Worm (Caenorhabditis elegans): ENCODE data around the gene gst-8.
"Not testable (repeated sequence)": the region's sequence is repeated elsewhere in the genome, so short reads cannot be mapped to it uniquely, and the experiment has no call there.

gst-8 gene

DNA sequence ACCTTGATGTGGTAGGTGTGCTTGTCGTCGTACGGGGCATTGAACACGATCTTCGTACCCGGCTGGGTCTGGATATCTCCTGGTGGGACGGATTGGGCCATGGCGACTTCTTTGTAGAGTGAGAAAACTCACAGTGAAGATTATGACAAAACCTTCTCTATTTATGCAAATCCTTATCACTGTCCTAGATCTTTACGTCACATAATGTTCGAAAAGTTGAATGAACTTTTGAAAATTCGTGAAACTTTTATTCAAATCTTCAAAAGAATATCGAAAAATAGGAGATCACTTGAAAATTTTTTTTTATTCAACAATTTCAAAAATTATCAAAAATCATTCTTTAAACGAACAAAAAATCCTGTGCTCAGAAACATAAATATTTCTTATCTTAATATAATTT, 9.1 kb downstream of the gst-8 start, which contains the start of gene msp-33:
Gene msp-33, minus strand, starts transcription at position 101 of the 400 bp plus-strand sequence.
- TF ChIP-seq hlh-1 (tag; optimal IDR thresholded peaks at IDR 0.05) (no peak), lsy-2 (tag; optimal IDR thresholded peaks at IDR 0.05) (no peak), nhr-12 (tag; optimal IDR thresholded peaks at IDR 0.05) (no peak), unc-62 (GFP tag; optimal IDR thresholded peaks at IDR 0.05) (no peak), lin-32 (GFP tag; optimal IDR thresholded peaks at IDR 0.05) (no peak), ztf-11 (tag; optimal IDR thresholded peaks at IDR 0.05) (no peak), unc-120 (tag; optimal IDR thresholded peaks at IDR 0.05; ENCODE audit: poor library complexity, severe bottlenecking) (no peak), tbx-8 (GFP tag; optimal IDR thresholded peaks at IDR 0.05) (no peak), M03D4.4 (tag; optimal IDR thresholded peaks at IDR 0.05) (no peak), unc-39 (tag; optimal IDR thresholded peaks at IDR 0.05) (no peak), lin-13 (tag; optimal IDR thresholded peaks at IDR 0.05) (no peak), ces-1 (GFP tag; optimal IDR thresholded peaks at IDR 0.05) (no peak), nhr-237 (tag; optimal IDR thresholded peaks at IDR 0.05) (no peak), mls-2 (tag; optimal IDR thresholded peaks at IDR 0.05) (no peak), snpc-4 (tag; optimal IDR thresholded peaks at IDR 0.05) (no peak), ceh-39 (tag; optimal IDR thresholded peaks at IDR 0.05) (no peak), drap-1 (GFP tag; optimal IDR thresholded peaks at IDR 0.05) (no peak), cnd-1 (tag; optimal IDR thresholded peaks at IDR 0.05) (no peak), pha-4 (tag; optimal IDR thresholded peaks at IDR 0.05) (no peak), ham-2 (GFP tag; optimal IDR thresholded peaks at IDR 0.05) (no peak)

DNA sequence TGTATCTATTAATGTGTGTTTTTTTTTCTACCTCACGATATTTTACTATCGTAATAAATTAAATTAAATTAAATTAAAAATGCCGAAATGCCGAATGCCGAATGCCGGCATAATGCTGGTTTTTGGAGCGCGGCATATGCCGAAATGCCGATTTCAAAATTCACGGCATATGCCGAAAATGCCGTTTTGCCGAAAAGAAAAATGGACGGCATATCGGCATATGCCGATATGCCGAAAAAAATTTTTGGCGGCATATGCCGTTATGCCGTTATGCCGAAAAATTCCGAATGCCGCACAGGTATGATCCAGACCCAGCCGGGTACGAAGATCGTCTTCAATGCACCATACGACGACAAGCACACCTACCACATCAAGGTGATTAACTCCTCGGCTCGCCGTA, 15.0 kb downstream of the gst-8 start, which contains the start of gene msp-32:
Gene msp-32, plus strand, starts transcription at position 301 of the 400 bp plus-strand sequence.
- TF ChIP-seq lin-32 (GFP tag; optimal IDR thresholded peaks at IDR 0.05); blmp-1 (tag; optimal IDR thresholded peaks at IDR 0.05); unc-39 (tag; optimal IDR thresholded peaks at IDR 0.05): not testable (repeated sequence)

DNA sequence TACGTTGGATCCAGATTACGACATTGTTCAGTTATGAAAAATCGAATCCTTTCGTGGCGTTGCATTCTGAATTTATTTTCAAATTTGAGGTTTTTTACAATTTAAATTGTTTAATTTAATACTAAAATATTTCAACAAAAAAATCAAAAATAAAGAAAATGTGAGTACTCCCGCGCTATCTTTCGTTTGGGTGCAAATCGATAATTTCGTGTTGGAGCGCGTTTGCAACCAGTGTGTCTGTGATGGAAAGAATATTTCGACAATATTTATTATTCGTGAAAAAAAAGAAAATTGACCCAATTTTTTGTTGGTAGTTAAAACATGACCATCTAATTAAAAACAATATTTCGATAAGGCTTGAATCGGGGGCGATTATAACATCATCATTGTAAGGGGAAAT, 18.5 kb downstream of the gst-8 start, which contains the start of gene R05F9.9:
Gene R05F9.9, minus strand, starts transcription at position 66 of the 400 bp plus-strand sequence.
- TF ChIP-seq nhr-237 (tag; optimal IDR thresholded peaks at IDR 0.05) (no peak), ceh-39 (tag; optimal IDR thresholded peaks at IDR 0.05) (peak; percentile 75), ham-2 (GFP tag; optimal IDR thresholded peaks at IDR 0.05) (no peak), cnd-1 (tag; optimal IDR thresholded peaks at IDR 0.05) (no peak), lin-32 (GFP tag; optimal IDR thresholded peaks at IDR 0.05) (no peak), lsy-2 (tag; optimal IDR thresholded peaks at IDR 0.05) (peak; percentile 37), mep-1 (tag; optimal IDR thresholded peaks at IDR 0.05) (peak; percentile 46), ces-1 (GFP tag; optimal IDR thresholded peaks at IDR 0.05) (peak; percentile 29)

DNA sequence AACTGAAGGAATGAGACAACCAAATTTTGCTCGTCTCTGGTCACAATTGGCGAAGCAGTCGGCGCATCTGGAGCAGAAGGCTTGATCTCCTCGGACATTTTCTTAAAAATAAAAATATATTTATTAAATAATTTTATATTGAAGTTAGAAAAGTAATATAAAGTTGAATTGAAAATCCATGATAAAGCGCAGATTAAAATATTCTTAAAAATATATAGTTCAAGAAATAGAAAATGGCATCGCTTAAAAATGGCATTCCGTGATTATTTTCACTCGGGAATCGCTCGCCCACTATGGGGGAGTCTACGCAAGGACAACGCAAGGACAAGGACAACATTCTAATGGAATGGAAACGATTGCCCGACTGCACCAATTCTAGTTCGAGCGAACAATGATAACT, 20.2 kb downstream of the gst-8 start, which contains the start of gene sgt-1:
Gene sgt-1, minus strand, starts transcription at position 101 of the 400 bp plus-strand sequence.
- not testable (repeated sequence) for TF ChIP-seq nhr-28 (tag; optimal IDR thresholded peaks at IDR 0.05); ces-1 (GFP tag; optimal IDR thresholded peaks at IDR 0.05); pha-4 (tag; optimal IDR thresholded peaks at IDR 0.05)

DNA sequence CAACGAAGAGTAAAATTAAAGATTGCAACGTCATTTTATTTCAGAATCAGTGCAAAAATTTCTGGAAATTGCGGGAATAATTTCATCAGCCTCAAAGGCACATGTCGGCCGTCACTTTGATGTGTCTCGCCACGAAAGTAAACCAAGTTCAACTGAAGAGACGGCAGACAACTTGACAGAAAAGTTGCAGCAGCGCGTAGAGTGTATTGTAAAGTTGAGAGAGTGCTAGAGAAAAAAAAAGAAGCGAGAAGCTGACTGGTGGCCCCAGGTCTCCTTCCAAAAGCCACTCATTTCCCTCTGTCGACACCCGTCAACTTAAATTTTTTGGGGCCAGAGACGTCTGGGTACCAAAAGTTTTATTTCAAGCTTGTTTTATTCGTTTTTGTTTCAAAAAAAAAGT, 20.8 kb downstream of the gst-8 start:
- TF ChIP-seq ces-1 (GFP tag; optimal IDR thresholded peaks at IDR 0.05) (peak; percentile 93), lin-13 (tag; optimal IDR thresholded peaks at IDR 0.05) (no peak), ceh-43 (GFP tag; optimal IDR thresholded peaks at IDR 0.05) (no peak), drap-1 (GFP tag; optimal IDR thresholded peaks at IDR 0.05) (no peak), lin-32 (GFP tag; optimal IDR thresholded peaks at IDR 0.05) (no peak), elt-3 (tag; optimal IDR thresholded peaks at IDR 0.05) (no peak), bed-3 (GFP tag; optimal IDR thresholded peaks at IDR 0.05) (no peak), sptf-1 (tag; optimal IDR thresholded peaks at IDR 0.05) (no peak), nhr-12 (tag; optimal IDR thresholded peaks at IDR 0.05) (no peak), tbx-8 (GFP tag; optimal IDR thresholded peaks at IDR 0.05) (no peak), blmp-1 (tag; optimal IDR thresholded peaks at IDR 0.05) (no peak), lsy-2 (tag; optimal IDR thresholded peaks at IDR 0.05) (peak; percentile 56), ceh-83 (GFP tag; optimal IDR thresholded peaks at IDR 0.05) (no peak), ceh-39 (tag; optimal IDR thresholded peaks at IDR 0.05) (no peak), mls-2 (tag; optimal IDR thresholded peaks at IDR 0.05) (no peak), ham-2 (GFP tag; optimal IDR thresholded peaks at IDR 0.05) (peak; percentile 50), mab-5 (tag; optimal IDR thresholded peaks at IDR 0.05) (no peak), unc-120 (tag; optimal IDR thresholded peaks at IDR 0.05; ENCODE audit: poor library complexity, severe bottlenecking) (peak; percentile 34), ztf-11 (tag; optimal IDR thresholded peaks at IDR 0.05) (no peak), zip-8 (tag; optimal IDR thresholded peaks at IDR 0.05) (no peak), unc-62 (GFP tag; optimal IDR thresholded peaks at IDR 0.05) (peak; percentile 97), nhr-237 (tag; optimal IDR thresholded peaks at IDR 0.05) (peak; percentile 40), pha-4 (tag; optimal IDR thresholded peaks at IDR 0.05) (peak; percentile 70), hlh-1 (tag; optimal IDR thresholded peaks at IDR 0.05) (peak; percentile 84), nhr-76 (tag; optimal IDR thresholded peaks at IDR 0.05) (no peak), unc-39 (tag; optimal IDR thresholded peaks at IDR 0.05) (no peak), M03D4.4 (tag; optimal IDR thresholded peaks at IDR 0.05) (no peak), flh-1 (GFP tag; optimal IDR thresholded peaks at IDR 0.05) (no peak), cnd-1 (tag; optimal IDR thresholded peaks at IDR 0.05) (no peak), nhr-28 (tag; optimal IDR thresholded peaks at IDR 0.05) (no peak), mep-1 (tag; optimal IDR thresholded peaks at IDR 0.05) (peak; percentile 41), nhr-2 (tag; optimal IDR thresholded peaks at IDR 0.05) (no peak), snpc-4 (tag; optimal IDR thresholded peaks at IDR 0.05) (no peak), elt-1 (tag; optimal IDR thresholded peaks at IDR 0.05; ENCODE audit: borderline replicate concordance, insufficient read depth) (no peak), sem-2 (GFP tag; optimal IDR thresholded peaks at IDR 0.05) (no peak)
